Worm (Caenorhabditis elegans) whole organism, young adult: Measurements from ENCODE around the gene F35D2.6.

ENCODE experiments used
- F10E7.11 ChIP-seq: sonication (generic microtip); optimal IDR thresholded peaks from 2 replicates; lab custom pipeline; 2017; ENCODE audit warnings: mild to moderate bottlenecking, missing genetic modification characterization, moderate library complexity, missing compliant biosample characterization
- F22D6.2 ChIP-seq: sonication (generic microtip); optimal IDR thresholded peaks from 2 replicates; lab custom pipeline; 2016; ENCODE audit warnings: mild to moderate bottlenecking, missing genetic modification characterization, missing compliant biosample characterization
- F23B12.7 ChIP-seq: sonication (generic microtip); optimal IDR thresholded peaks from 2 replicates; lab custom pipeline; 2017; ENCODE audit warnings: missing genetic modification characterization, mild to moderate bottlenecking, missing compliant biosample characterization, antibody characterized with exemption, moderate library complexity; ENCODE audit not compliant: insufficient read depth
- F55B11.4 ChIP-seq: sonication (generic microtip); optimal IDR thresholded peaks from 2 replicates; lab custom pipeline; 2016; ENCODE audit warnings: missing compliant biosample characterization, missing genetic modification characterization, borderline replicate concordance; ENCODE audit not compliant: insufficient read depth
- F57C9.4 ChIP-seq: sonication (generic microtip); optimal IDR thresholded peaks from 2 replicates; lab custom pipeline; 2017; ENCODE audit warnings: mild to moderate bottlenecking, missing genetic modification characterization, missing compliant biosample characterization
- K11D2.4 ChIP-seq: fragments of 200-800 bp; sonication (Bioruptor generic); IDR thresholded peaks from 2 replicates; pipeline ENCODE4 v1.3.6; 2022; ENCODE audit warnings: missing genetic modification reagents, missing genetic modification characterization, missing compliant biosample characterization
- K12H6.12 ChIP-seq: fragments of 200-800 bp; sonication (Bioruptor generic); optimal IDR thresholded peaks from 2 replicates; lab custom pipeline; 2018; ENCODE audit warnings: mild to moderate bottlenecking, missing genetic modification characterization, missing compliant biosample characterization
- T07F8.4 ChIP-seq: sonication (generic microtip); optimal IDR thresholded peaks from 2 replicates; lab custom pipeline; 2016; ENCODE audit warnings: mild to moderate bottlenecking, missing genetic modification characterization, moderate library complexity, missing compliant biosample characterization
- Y67H2A.10 ChIP-seq: fragments of 200-800 bp; sonication (Bioruptor generic); conservative IDR thresholded peaks from 2 replicates; pipeline ENCODE4 v1.3.6; 2022; ENCODE audit warnings: missing genetic modification reagents, missing genetic modification characterization, missing compliant biosample characterization
- ZK185.1 ChIP-seq: sonication (generic microtip); optimal IDR thresholded peaks from 2 replicates; lab custom pipeline; 2016; ENCODE audit warnings: mild to moderate bottlenecking, missing genetic modification characterization, missing compliant biosample characterization; ENCODE audit not compliant: poor library complexity, severe bottlenecking
- athp-1 ChIP-seq: sonication (generic microtip); optimal IDR thresholded peaks from 2 replicates; lab custom pipeline; 2017; ENCODE audit warnings: mild to moderate bottlenecking, missing genetic modification characterization, missing compliant biosample characterization
- attf-3 ChIP-seq: fragments of 200-800 bp; sonication (Bioruptor generic); conservative IDR thresholded peaks from 2 replicates; pipeline ENCODE4 v1.3.6; 2022; ENCODE audit warnings: missing genetic modification reagents, missing genetic modification characterization, missing compliant biosample characterization
- cebp-2 ChIP-seq: fragments of 200-800 bp; sonication (Bioruptor generic); IDR thresholded peaks from 2 replicates; pipeline ENCODE4 v1.3.6; 2022; ENCODE audit warnings: missing genetic modification characterization, missing compliant biosample characterization
- ceh-100 ChIP-seq: fragments of 200-800 bp; sonication (Bioruptor generic); IDR thresholded peaks from 2 replicates; pipeline ENCODE4 v1.3.6; 2022; ENCODE audit warnings: missing genetic modification reagents, missing genetic modification characterization, missing compliant biosample characterization
- ceh-79 ChIP-seq: sonication (generic microtip); optimal IDR thresholded peaks from 2 replicates; lab custom pipeline; 2017; ENCODE audit warnings: mild to moderate bottlenecking, missing genetic modification characterization, missing compliant biosample characterization
- dox-1 ChIP-seq: fragments of 200-800 bp; sonication (Bioruptor generic); IDR thresholded peaks from 2 replicates; pipeline ENCODE4 v1.3.6; 2022; ENCODE audit warnings: missing genetic modification reagents, missing genetic modification characterization, missing compliant biosample characterization
- dpl-1 ChIP-seq: fragments of 150-350 bp; optimal IDR thresholded peaks from 2 replicates; lab custom pipeline; 2014; ENCODE audit warnings: missing biosample characterization, missing genetic modification reagents, missing genetic modification characterization
- egrh-3 ChIP-seq: fragments of 200-800 bp; sonication (Bioruptor generic); IDR thresholded peaks from 2 replicates; pipeline ENCODE4 v1.3.6; 2022; ENCODE audit warnings: missing genetic modification reagents, missing genetic modification characterization, missing compliant biosample characterization
- him-1 ChIP-seq: sonication (generic microtip); optimal IDR thresholded peaks from 2 replicates; lab custom pipeline; 2016; ENCODE audit warnings: missing genotype, missing genetic modification reagents, missing genetic modification characterization, missing compliant biosample characterization
- hrde-1 ChIP-seq: sonication (generic microtip); optimal IDR thresholded peaks from 2 replicates; lab custom pipeline; 2016; ENCODE audit warnings: missing genetic modification characterization, mild to moderate bottlenecking, missing compliant biosample characterization, moderate library complexity, missing genotype, missing genetic modification reagents, borderline replicate concordance
- hsf-1 ChIP-seq: fragments of 200-800 bp; sonication (Bioruptor generic); IDR thresholded peaks from 2 replicates; pipeline ENCODE4 v1.3.6; 2022; ENCODE audit warnings: missing genetic modification reagents, missing genetic modification characterization, missing compliant biosample characterization
- let-526 ChIP-seq: fragments of 200-800 bp; sonication (Bioruptor generic); IDR thresholded peaks from 2 replicates; pipeline ENCODE4 v1.3.6; 2022; ENCODE audit warnings: missing genetic modification reagents, missing genetic modification characterization, missing compliant biosample characterization
- let-607 ChIP-seq, 2 experiments: fragments of 200-800 bp in 1 of 2; sonication (Bioruptor generic) in 1 of 2; sonication (generic microtip) in 1 of 2; optimal IDR thresholded peaks; 2 replicates each; lab custom pipeline; 2016 to 2018; ENCODE audit warnings: mild to moderate bottlenecking in 2 of 2, missing compliant biosample characterization in 2 of 2, missing genetic modification characterization in 2 of 2, moderate library complexity in 2 of 2, missing genotype in 1 of 2
- lsy-27 ChIP-seq: sonication (generic microtip); optimal IDR thresholded peaks from 2 replicates; lab custom pipeline; 2017; ENCODE audit warnings: missing genetic modification characterization, mild to moderate bottlenecking, missing compliant biosample characterization, antibody characterized with exemption, missing genotype, borderline replicate concordance; ENCODE audit not compliant: insufficient read depth
- mcd-1 ChIP-seq: fragments of 200-800 bp; sonication (Bioruptor generic); IDR thresholded peaks from 2 replicates; pipeline ENCODE4 v1.3.6; 2022; ENCODE audit warnings: missing genetic modification reagents, missing genetic modification characterization, missing compliant biosample characterization
- nfya-2 ChIP-seq: fragments of 200-800 bp; sonication (Bioruptor generic); IDR thresholded peaks from 2 replicates; pipeline ENCODE4 v1.3.6; 2022; ENCODE audit warnings: missing genetic modification reagents, missing genetic modification characterization, missing compliant biosample characterization
- nhr-90 ChIP-seq: sonication (generic microtip); optimal IDR thresholded peaks from 2 replicates; lab custom pipeline; 2016; ENCODE audit warnings: missing genotype, mild to moderate bottlenecking, missing genetic modification characterization, missing compliant biosample characterization
- pha-4 ChIP-seq: fragments of 150-350 bp; sonication (generic microtip); optimal IDR thresholded peaks from 2 replicates; lab custom pipeline; 2014; ENCODE audit warnings: missing biosample characterization, missing genetic modification reagents, missing genetic modification characterization
- sdz-38 ChIP-seq: sonication (generic microtip); optimal IDR thresholded peaks from 2 replicates; lab custom pipeline; 2016; ENCODE audit warnings: missing genotype, missing genetic modification characterization, missing compliant biosample characterization
- snpc-1.3 ChIP-seq: sonication (generic microtip); optimal IDR thresholded peaks from 2 replicates; lab custom pipeline; 2017; ENCODE audit warnings: missing genetic modification characterization, mild to moderate bottlenecking, missing compliant biosample characterization, antibody characterized with exemption, moderate library complexity, missing genotype, missing genetic modification reagents; ENCODE audit not compliant: insufficient read depth
- xnd-1 ChIP-seq: sonication (generic microtip); optimal IDR thresholded peaks from 2 replicates; lab custom pipeline; 2016; ENCODE audit warnings: missing genotype, missing genetic modification reagents, missing genetic modification characterization, missing compliant biosample characterization
- zfh-2 ChIP-seq: fragments of 200-800 bp; sonication (Bioruptor generic); conservative IDR thresholded peaks from 2 replicates; pipeline ENCODE4 v1.3.6; 2022; ENCODE audit warnings: missing genetic modification reagents, missing genetic modification characterization, missing compliant biosample characterization
- zim-3 ChIP-seq: sonication (generic microtip); optimal IDR thresholded peaks from 2 replicates; lab custom pipeline; 2017; ENCODE audit warnings: mild to moderate bottlenecking, missing genetic modification characterization, moderate library complexity, missing compliant biosample characterization
- ztf-22 ChIP-seq: fragments of 200-800 bp; sonication (Bioruptor generic); optimal IDR thresholded peaks from 2 replicates; lab custom pipeline; 2018; ENCODE audit warnings: mild to moderate bottlenecking, missing genetic modification characterization, moderate library complexity, missing compliant biosample characterization
- ztf-6 ChIP-seq: fragments of 200-800 bp; sonication (Bioruptor generic); IDR thresholded peaks from 2 replicates; pipeline ENCODE4 v1.3.6; 2022; ENCODE audit warnings: missing genetic modification reagents, missing genetic modification characterization, missing compliant biosample characterization

Gene F35D2.6

DNA sequence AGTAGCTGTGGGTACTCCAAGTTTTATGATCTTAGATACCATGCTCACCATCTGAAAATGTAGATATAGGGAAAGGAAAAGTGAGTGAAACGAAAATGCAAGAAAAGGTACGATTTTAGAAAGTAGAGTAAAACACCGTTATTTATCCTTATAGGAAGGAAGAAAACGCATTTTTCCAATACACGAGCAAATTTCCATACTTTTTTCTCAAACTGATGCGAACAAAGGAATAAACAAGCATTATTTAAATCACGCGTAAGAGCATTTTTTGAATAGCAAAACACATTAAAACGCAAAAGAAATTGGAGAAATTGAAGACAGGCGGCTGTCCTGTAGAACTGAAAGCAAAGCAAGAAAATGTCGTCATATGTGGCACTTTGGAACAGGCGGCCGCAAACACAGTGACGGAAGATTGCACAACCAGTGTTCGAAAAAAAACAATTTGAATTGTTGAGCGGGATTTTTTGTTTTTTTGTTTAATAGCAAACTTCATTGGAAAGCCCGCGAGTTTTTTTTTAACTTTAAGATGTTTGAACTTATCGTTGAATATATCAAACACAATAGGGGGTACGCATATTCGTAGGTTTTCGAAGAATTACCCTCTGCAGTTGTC is 21.3 kb downstream of the F35D2.6 start, which contains the start of gene pgam-5 (continued):
- TF ChIP-seq attf-3 (no peak), F22D6.2 (tag; lab: Kevin White, UChicago) (no peak), F57C9.4 (tag; lab: Kevin White, UChicago) (no peak), Y67H2A.10 (GFP tag; lab: Robert Waterston, UW) (no peak), mcd-1 (GFP tag; lab: Robert Waterston, UW) (no peak), hsf-1 (no peak), zfh-2 (GFP tag; lab: Robert Waterston, UW) (no peak), snpc-1.3 (tag; lab: Kevin White, UChicago) (peak; percentile 29), zim-3 (no peak), egrh-3 (GFP tag; lab: Robert Waterston, UW) (no peak), T07F8.4 (tag; lab: Kevin White, UChicago) (no peak), ceh-100 (GFP tag; lab: Robert Waterston, UW) (no peak), athp-1 (no peak), ZK185.1 (no peak), dpl-1 (peak; percentile 51), lsy-27 (tag; lab: Kevin White, UChicago) (no peak), nfya-2 (no peak), xnd-1 (tag; lab: Kevin White, UChicago) (peak; percentile 61), sdz-38 (tag; lab: Kevin White, UChicago) (no peak), let-526 (GFP tag; lab: Robert Waterston, UW) (no peak), hrde-1 (no peak), cebp-2 (GFP tag; lab: Robert Waterston, UW) (no peak), F23B12.7 (tag; lab: Kevin White, UChicago) (no peak), F10E7.11 (no peak), let-607 (tag; optimal IDR thresholded peaks at IDR 0.05; lab: Kevin White, UChicago) (no peak)

DNA sequence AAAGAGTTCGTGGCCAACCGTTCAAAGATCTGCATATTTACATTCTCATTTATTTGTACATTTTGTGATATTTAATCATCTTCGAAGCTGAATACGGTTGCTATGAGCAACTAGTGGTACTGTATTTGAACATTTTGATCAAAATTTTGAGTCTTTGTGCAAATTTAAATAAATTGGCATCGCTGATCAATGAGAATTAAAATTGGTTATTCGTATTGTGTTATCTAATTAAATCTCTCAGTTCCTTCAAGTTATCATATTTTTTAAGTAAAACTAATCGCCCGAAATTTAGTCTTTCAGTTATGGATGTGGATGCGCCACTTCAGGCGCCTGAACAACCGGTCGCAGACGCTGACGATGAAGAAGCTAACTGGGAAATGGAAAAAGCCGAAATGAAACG is 21.8 kb downstream of the F35D2.6 start, which contains the start of gene npp-21:
TSS of gene npp-21 (plus strand) at position 301 of the 400 bp plus-strand sequence.
- no peak for TF ChIP-seq ztf-22 (GFP tag; lab: Kevin White, UChicago)
- no peak for TF ChIP-seq him-1
- TF ChIP-seq ceh-79 (tag; lab: Kevin White, UChicago) = no peak
- TF ChIP-seq pha-4 (tag; lab: Kevin White, UChicago) = no peak

- TF ChIP-seq K11D2.4 (GFP tag; lab: Robert Waterston, UW) (no peak), dox-1 (GFP tag; lab: Robert Waterston, UW) (no peak), nhr-90 (no peak), K12H6.12 (no peak), F55B11.4 (no peak), ztf-22 (GFP tag; lab: Kevin White, UChicago) (no peak), ztf-6 (GFP tag; lab: Robert Waterston, UW) (no peak)
Measured at ce11 chrII:7605306-7605705, 27.8 kb downstream of the F35D2.6 start, which contains the start of gene osm-8. osm-8 (minus strand) TSS chrII:7605406.
